Fruit fly (Drosophila melanogaster): ENCODE data around the gene AIF.

DNA sequence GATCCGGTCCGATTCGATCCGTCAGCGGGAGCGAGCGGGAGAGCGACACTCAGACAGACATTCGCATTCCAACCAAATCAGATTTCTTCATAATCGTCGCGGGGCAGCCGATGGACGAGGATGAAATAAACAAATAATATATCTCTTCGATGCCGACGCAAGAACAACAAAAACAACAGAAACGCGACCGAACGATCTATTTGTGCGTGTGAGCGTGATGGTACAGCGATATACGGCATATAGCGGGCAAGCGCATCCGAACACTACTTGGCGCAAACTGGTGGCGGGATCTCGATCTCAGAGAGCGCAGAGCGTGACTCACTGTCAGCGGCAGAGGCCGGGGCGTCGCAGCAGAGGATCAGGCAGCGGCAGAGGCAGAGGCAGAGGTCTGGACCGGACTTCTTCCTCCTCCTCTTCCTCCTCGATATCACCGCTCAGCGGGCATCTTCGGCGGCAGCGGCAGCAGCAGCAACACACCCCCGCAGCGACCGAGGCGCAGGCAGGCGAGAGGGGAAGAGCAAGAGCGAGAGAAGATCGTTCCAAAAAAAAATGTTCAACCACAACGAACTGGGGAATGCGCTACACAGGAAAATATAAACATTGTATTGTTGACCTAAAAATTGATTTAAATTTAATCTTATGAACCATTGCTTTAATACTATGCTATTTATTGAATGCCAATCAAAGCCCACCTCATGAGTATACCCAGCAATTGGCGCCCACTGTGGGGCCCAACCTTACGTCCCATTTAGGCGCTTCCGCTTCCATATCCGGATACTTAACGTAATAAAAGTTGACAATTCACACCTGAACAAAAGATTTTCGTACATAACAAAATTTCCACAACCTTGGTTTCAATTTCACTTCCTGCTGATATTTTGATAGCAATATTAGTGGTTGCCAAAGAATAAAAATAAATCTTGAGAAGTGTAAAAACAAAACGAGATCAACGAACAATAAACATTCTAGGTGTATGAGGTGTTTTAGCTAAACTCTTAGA, 10.0 kb downstream of the AIF start:
- TF ChIP-seq insv (optimal IDR thresholded peaks at IDR 0.05), result no peak
- TF ChIP-seq psq (optimal IDR thresholded peaks at IDR 0.05), result no peak
- TF ChIP-seq ttk (optimal IDR thresholded peaks at IDR 0.05), result no peak
- no peak for TF ChIP-seq h (optimal IDR thresholded peaks at IDR 0.05)

Data from Kc167 (cell line).